Worm (Caenorhabditis elegans): Measurements from ENCODE around the gene sprr-2.

The sprr-2 gene

ce11 chrX:14757641-14758220 lies 35.5 kb upstream of the sprr-2 start:
- no peak for TF ChIP-seq T22C8.4 (GFP tag; IDR thresholded peaks at IDR 0.05)
- TF ChIP-seq ztf-23 (GFP tag; IDR thresholded peaks at IDR 0.05), result no peak
- no peak for TF ChIP-seq flt-1 (GFP tag; IDR thresholded peaks at IDR 0.05)
- no peak for TF ChIP-seq tab-1 (GFP tag; IDR thresholded peaks at IDR 0.05)
- TF ChIP-seq klf-2 (GFP tag; conservative IDR thresholded peaks at IDR 0.05), result no peak
- TF ChIP-seq ref-1 (GFP tag; conservative IDR thresholded peaks at IDR 0.05), result no peak
- no peak for TF ChIP-seq med-1 (GFP tag; optimal IDR thresholded peaks at IDR 0.05; ENCODE audit: insufficient read depth)
- TF ChIP-seq ztf-29 (GFP tag; IDR thresholded peaks at IDR 0.05), result no peak
- TF ChIP-seq cog-1 (tag; optimal IDR thresholded peaks at IDR 0.05), result no peak

- no peak for TF ChIP-seq cog-1 (tag; optimal IDR thresholded peaks at IDR 0.05)
- TF ChIP-seq ref-1 (GFP tag; conservative IDR thresholded peaks at IDR 0.05), result no peak
- no peak for TF ChIP-seq med-1 (GFP tag; optimal IDR thresholded peaks at IDR 0.05; ENCODE audit: insufficient read depth)
- no peak for TF ChIP-seq flt-1 (GFP tag; IDR thresholded peaks at IDR 0.05)
- TF ChIP-seq tab-1 (GFP tag; IDR thresholded peaks at IDR 0.05), result no peak
- TF ChIP-seq klf-2 (GFP tag; conservative IDR thresholded peaks at IDR 0.05), result no peak
- TF ChIP-seq ztf-29 (GFP tag; IDR thresholded peaks at IDR 0.05), result no peak
- no peak for TF ChIP-seq T22C8.4 (GFP tag; IDR thresholded peaks at IDR 0.05)
These were observed 33.7 kb upstream of the sprr-2 start for ce11 chrX:14759549-14759948.

- TF ChIP-seq med-1 (GFP tag; optimal IDR thresholded peaks at IDR 0.05; ENCODE audit: insufficient read depth), result no peak
- TF ChIP-seq ztf-29 (GFP tag; IDR thresholded peaks at IDR 0.05), result no peak
- TF ChIP-seq klf-2 (GFP tag; conservative IDR thresholded peaks at IDR 0.05), result no peak
- TF ChIP-seq ztf-23 (GFP tag; IDR thresholded peaks at IDR 0.05), result no peak
- TF ChIP-seq tab-1 (GFP tag; IDR thresholded peaks at IDR 0.05), result no peak
- no peak for TF ChIP-seq cog-1 (tag; optimal IDR thresholded peaks at IDR 0.05)
- TF ChIP-seq ref-1 (GFP tag; conservative IDR thresholded peaks at IDR 0.05), result no peak
- no peak for TF ChIP-seq T22C8.4 (GFP tag; IDR thresholded peaks at IDR 0.05)
- TF ChIP-seq flt-1 (GFP tag; IDR thresholded peaks at IDR 0.05), result no peak
These were observed 33.1 kb upstream of the sprr-2 start for ce11 chrX:14760166-14760565.

ce11 chrX:14761021-14761420 lies 32.2 kb upstream of the sprr-2 start, which contains the start of gene C05G5.5:
C05G5.5 (minus strand) TSS chrX:14761121.
- TF ChIP-seq med-1 (GFP tag; optimal IDR thresholded peaks at IDR 0.05; ENCODE audit: insufficient read depth) (no peak), ztf-29 (GFP tag; IDR thresholded peaks at IDR 0.05) (no peak), ztf-23 (GFP tag; IDR thresholded peaks at IDR 0.05) (no peak)

- TF ChIP-seq ztf-23 (GFP tag; IDR thresholded peaks at IDR 0.05) (peak; percentile 40; the same call in 1 of the 2 replicates), cog-1 (tag; optimal IDR thresholded peaks at IDR 0.05) (no peak)
These were observed 25.4 kb upstream of the sprr-2 start for ce11 chrX:14767813-14768212.

- TF ChIP-seq flt-1 (GFP tag; IDR thresholded peaks at IDR 0.05), result no peak
- TF ChIP-seq med-1 (GFP tag; optimal IDR thresholded peaks at IDR 0.05; ENCODE audit: insufficient read depth), result no peak
- TF ChIP-seq cog-1 (tag; optimal IDR thresholded peaks at IDR 0.05), result no peak
- TF ChIP-seq tab-1 (GFP tag; IDR thresholded peaks at IDR 0.05), result no peak
- TF ChIP-seq ztf-23 (GFP tag; IDR thresholded peaks at IDR 0.05), result no peak
- TF ChIP-seq T22C8.4 (GFP tag; IDR thresholded peaks at IDR 0.05), result no peak
- no peak for TF ChIP-seq ztf-29 (GFP tag; IDR thresholded peaks at IDR 0.05)
- no peak for TF ChIP-seq klf-2 (GFP tag; conservative IDR thresholded peaks at IDR 0.05)
- TF ChIP-seq ref-1 (GFP tag; conservative IDR thresholded peaks at IDR 0.05), result no peak
These were observed 24.3 kb upstream of the sprr-2 start for ce11 chrX:14768989-14769388.

- TF ChIP-seq klf-2 (GFP tag; conservative IDR thresholded peaks at IDR 0.05) (no peak), ztf-29 (GFP tag; IDR thresholded peaks at IDR 0.05) (no peak), T22C8.4 (GFP tag; IDR thresholded peaks at IDR 0.05) (no peak), med-1 (GFP tag; optimal IDR thresholded peaks at IDR 0.05; ENCODE audit: insufficient read depth) (no peak)
These were observed 22.9 kb upstream of the sprr-2 start for ce11 chrX:14770336-14770735.

ce11 chrX:14771682-14772081 lies 21.6 kb upstream of the sprr-2 start, which contains the start of gene Y16B4A.2:
Y16B4A.2 (minus strand) TSS chrX:14771851.
- TF ChIP-seq med-1 (GFP tag; optimal IDR thresholded peaks at IDR 0.05; ENCODE audit: insufficient read depth), result no peak
- TF ChIP-seq ref-1 (GFP tag; conservative IDR thresholded peaks at IDR 0.05), result no peak
- no peak for TF ChIP-seq T22C8.4 (GFP tag; IDR thresholded peaks at IDR 0.05)
- TF ChIP-seq ztf-23 (GFP tag; IDR thresholded peaks at IDR 0.05), result no peak
- no peak for TF ChIP-seq ztf-29 (GFP tag; IDR thresholded peaks at IDR 0.05)
- no peak for TF ChIP-seq klf-2 (GFP tag; conservative IDR thresholded peaks at IDR 0.05)
- no peak for TF ChIP-seq flt-1 (GFP tag; IDR thresholded peaks at IDR 0.05)

ce11 chrX:14773238-14773637 lies 20.0 kb upstream of the sprr-2 start, which contains the start of gene unc-3:
unc-3 (plus strand) TSS chrX:14773538.
- TF ChIP-seq ref-1 (GFP tag; conservative IDR thresholded peaks at IDR 0.05), result no peak
- TF ChIP-seq med-1 (GFP tag; optimal IDR thresholded peaks at IDR 0.05; ENCODE audit: insufficient read depth), result no peak
- TF ChIP-seq tab-1 (GFP tag; IDR thresholded peaks at IDR 0.05), result no peak
- no peak for TF ChIP-seq flt-1 (GFP tag; IDR thresholded peaks at IDR 0.05)
- no peak for TF ChIP-seq cog-1 (tag; optimal IDR thresholded peaks at IDR 0.05)
- no peak for TF ChIP-seq ztf-29 (GFP tag; IDR thresholded peaks at IDR 0.05)
- no peak for TF ChIP-seq T22C8.4 (GFP tag; IDR thresholded peaks at IDR 0.05)
- no peak for TF ChIP-seq ztf-23 (GFP tag; IDR thresholded peaks at IDR 0.05)
- no peak for TF ChIP-seq klf-2 (GFP tag; conservative IDR thresholded peaks at IDR 0.05)

- TF ChIP-seq med-1 (GFP tag; optimal IDR thresholded peaks at IDR 0.05; ENCODE audit: insufficient read depth), result no peak
- TF ChIP-seq cog-1 (tag; optimal IDR thresholded peaks at IDR 0.05), result no peak
- TF ChIP-seq flt-1 (GFP tag; IDR thresholded peaks at IDR 0.05), result no peak
- TF ChIP-seq tab-1 (GFP tag; IDR thresholded peaks at IDR 0.05), result no peak
- TF ChIP-seq T22C8.4 (GFP tag; IDR thresholded peaks at IDR 0.05), result no peak
- no peak for TF ChIP-seq ztf-23 (GFP tag; IDR thresholded peaks at IDR 0.05)
- TF ChIP-seq klf-2 (GFP tag; conservative IDR thresholded peaks at IDR 0.05), result no peak
- TF ChIP-seq ref-1 (GFP tag; conservative IDR thresholded peaks at IDR 0.05), result no peak
- no peak for TF ChIP-seq ztf-29 (GFP tag; IDR thresholded peaks at IDR 0.05)
These were observed 18.0 kb upstream of the sprr-2 start for ce11 chrX:14775222-14775621.
